Worm (Caenorhabditis elegans) whole organism, young adult: ENCODE data around the gene ZK795.2.
A peak's percentile ranks its signal among the peaks of the same experiment; 100 is the strongest.

Experiments
- B0261.1 ChIP-seq: sonication (generic microtip); optimal IDR thresholded peaks from 2 replicates; lab custom pipeline; 2016; ENCODE audit warnings: mild to moderate bottlenecking, missing genetic modification characterization, moderate library complexity, missing compliant biosample characterization
- C06A6.2 ChIP-seq: fragments of 200-800 bp; sonication (Bioruptor generic); conservative IDR thresholded peaks from 2 replicates; pipeline ENCODE4 v1.3.6; 2022; ENCODE audit warnings: missing genetic modification characterization, missing compliant biosample characterization
- D2030.7 ChIP-seq: fragments of 200-800 bp; sonication (Bioruptor generic); IDR thresholded peaks from 2 replicates; pipeline ENCODE4 v1.3.6; 2022; ENCODE audit warnings: missing genetic modification reagents, missing genetic modification characterization, missing compliant biosample characterization
- F37B4.10 ChIP-seq: fragments of 200-800 bp; sonication (Bioruptor generic); IDR thresholded peaks from 2 replicates; pipeline ENCODE4 v1.3.6; 2022; ENCODE audit warnings: missing genetic modification characterization, missing compliant biosample characterization
- F49E8.2 ChIP-seq: sonication (generic microtip); optimal IDR thresholded peaks from 3 replicates; lab custom pipeline; 2017; ENCODE audit warnings: missing genetic modification characterization, mild to moderate bottlenecking, missing compliant biosample characterization, antibody characterized with exemption, moderate library complexity; ENCODE audit not compliant: insufficient read depth
- Y53G8AR.9 ChIP-seq: fragments of 200-800 bp; sonication (Bioruptor generic); conservative IDR thresholded peaks from 2 replicates; pipeline ENCODE4 v1.3.6; 2022; ENCODE audit warnings: missing genetic modification reagents, missing genetic modification characterization, missing compliant biosample characterization
- Y56A3A.18 ChIP-seq: fragments of 200-800 bp; sonication (Bioruptor generic); IDR thresholded peaks from 2 replicates; pipeline ENCODE4 v1.3.6; 2022; ENCODE audit warnings: missing genetic modification reagents, missing genetic modification characterization, missing compliant biosample characterization
- ZK185.1 ChIP-seq: sonication (generic microtip); optimal IDR thresholded peaks from 2 replicates; lab custom pipeline; 2016; ENCODE audit warnings: mild to moderate bottlenecking, missing genetic modification characterization, missing compliant biosample characterization; ENCODE audit not compliant: poor library complexity, severe bottlenecking
- attf-5 ChIP-seq: fragments of 200-800 bp; sonication (Bioruptor generic); optimal IDR thresholded peaks from 2 replicates; lab custom pipeline; 2018; ENCODE audit warnings: mild to moderate bottlenecking, missing genetic modification characterization, missing compliant biosample characterization
- bed-1 ChIP-seq: fragments of 200-800 bp; sonication (Bioruptor generic); IDR thresholded peaks from 2 replicates; pipeline ENCODE4 v1.3.6; 2022; ENCODE audit warnings: missing genetic modification reagents, missing genetic modification characterization, missing compliant biosample characterization
- ccch-3 ChIP-seq: fragments of 200-800 bp; sonication (Bioruptor generic); optimal IDR thresholded peaks from 2 replicates; lab custom pipeline; 2018; ENCODE audit warnings: mild to moderate bottlenecking, missing genetic modification characterization, missing compliant biosample characterization
- ceh-40 ChIP-seq: fragments of 200-800 bp; sonication (Bioruptor generic); IDR thresholded peaks from 2 replicates; pipeline ENCODE4 v1.3.6; 2022; ENCODE audit warnings: missing genetic modification characterization, missing compliant biosample characterization
- dox-1 ChIP-seq: fragments of 200-800 bp; sonication (Bioruptor generic); IDR thresholded peaks from 2 replicates; pipeline ENCODE4 v1.3.6; 2022; ENCODE audit warnings: missing genetic modification reagents, missing genetic modification characterization, missing compliant biosample characterization
- ekl-4 ChIP-seq: fragments of 200-800 bp; sonication (Bioruptor generic); IDR thresholded peaks from 2 replicates; pipeline ENCODE4 v1.3.6; 2022; ENCODE audit warnings: missing genetic modification reagents, missing genetic modification characterization, missing compliant biosample characterization
- hmg-1.2 ChIP-seq: fragments of 200-800 bp; sonication (Bioruptor generic); IDR thresholded peaks from 2 replicates; pipeline ENCODE4 v1.3.6; 2022; ENCODE audit warnings: missing genetic modification reagents, missing genetic modification characterization, missing compliant biosample characterization
- hsf-1 ChIP-seq: fragments of 200-800 bp; sonication (Bioruptor generic); IDR thresholded peaks from 2 replicates; pipeline ENCODE4 v1.3.6; 2022; ENCODE audit warnings: missing genetic modification reagents, missing genetic modification characterization, missing compliant biosample characterization
- lag-1 ChIP-seq: fragments of 200-800 bp; sonication (Bioruptor generic); IDR thresholded peaks from 2 replicates; pipeline ENCODE4 v1.3.6; 2022; ENCODE audit warnings: missing genetic modification reagents, missing genetic modification characterization, missing compliant biosample characterization
- let-607 ChIP-seq, 2 experiments: fragments of 200-800 bp in 1 of 2; sonication (Bioruptor generic) in 1 of 2; sonication (generic microtip) in 1 of 2; optimal IDR thresholded peaks; 2 replicates each; lab custom pipeline; 2016 to 2018; ENCODE audit warnings: mild to moderate bottlenecking in 2 of 2, missing compliant biosample characterization in 2 of 2, missing genetic modification characterization in 2 of 2, moderate library complexity in 2 of 2, missing genotype in 1 of 2
- madf-3 ChIP-seq: fragments of 200-800 bp; sonication (Bioruptor generic); IDR thresholded peaks from 2 replicates; pipeline ENCODE4 v1.3.6; 2022; ENCODE audit warnings: missing genetic modification reagents, missing genetic modification characterization, missing compliant biosample characterization
- madf-6 ChIP-seq: fragments of 200-800 bp; sonication (Bioruptor generic); IDR thresholded peaks from 2 replicates; pipeline ENCODE4 v1.3.6; 2022; ENCODE audit warnings: missing genetic modification reagents, missing genetic modification characterization, missing compliant biosample characterization
- madf-8 ChIP-seq: fragments of 200-800 bp; sonication (Bioruptor generic); conservative IDR thresholded peaks from 2 replicates; pipeline ENCODE4 v1.3.6; 2022; ENCODE audit warnings: missing genetic modification reagents, missing genetic modification characterization, missing compliant biosample characterization
- mel-28 ChIP-seq: sonication (generic microtip); optimal IDR thresholded peaks from 2 replicates; lab custom pipeline; 2016; ENCODE audit warnings: borderline replicate concordance, mild to moderate bottlenecking, missing genetic modification characterization, missing compliant biosample characterization
- mes-4 ChIP-seq: sonication (generic microtip); optimal IDR thresholded peaks from 2 replicates; lab custom pipeline; 2016; ENCODE audit warnings: missing genotype, missing genetic modification characterization, missing compliant biosample characterization
- nfya-2 ChIP-seq: fragments of 200-800 bp; sonication (Bioruptor generic); IDR thresholded peaks from 2 replicates; pipeline ENCODE4 v1.3.6; 2022; ENCODE audit warnings: missing genetic modification reagents, missing genetic modification characterization, missing compliant biosample characterization
- pha-4 ChIP-seq: fragments of 150-350 bp; sonication (generic microtip); optimal IDR thresholded peaks from 2 replicates; lab custom pipeline; 2014; ENCODE audit warnings: missing biosample characterization, missing genetic modification reagents, missing genetic modification characterization
- snpc-1.3 ChIP-seq: sonication (generic microtip); optimal IDR thresholded peaks from 2 replicates; lab custom pipeline; 2017; ENCODE audit warnings: missing genetic modification characterization, mild to moderate bottlenecking, missing compliant biosample characterization, antibody characterized with exemption, moderate library complexity, missing genotype, missing genetic modification reagents; ENCODE audit not compliant: insufficient read depth
- tbp1 ChIP-seq: fragments of 200-800 bp; sonication (Bioruptor generic); optimal IDR thresholded peaks from 2 replicates; lab custom pipeline; 2018; ENCODE audit warnings: mild to moderate bottlenecking, missing genetic modification characterization, missing compliant biosample characterization
- tbx-9 ChIP-seq: sonication (generic microtip); optimal IDR thresholded peaks from 2 replicates; lab custom pipeline; 2016; ENCODE audit warnings: borderline replicate concordance, missing genetic modification characterization, inconsistent platforms, missing compliant biosample characterization
- tlf-1 ChIP-seq: fragments of 200-800 bp; sonication (Bioruptor generic); optimal IDR thresholded peaks from 2 replicates; lab custom pipeline; 2018; ENCODE audit warnings: mild to moderate bottlenecking, missing genetic modification characterization, missing compliant biosample characterization
- unc-130 ChIP-seq: sonication (generic microtip); optimal IDR thresholded peaks from 2 replicates; lab custom pipeline; 2016; ENCODE audit warnings: missing genetic modification reagents, missing genetic modification characterization, missing compliant biosample characterization

Gene ZK795.2

DNA sequence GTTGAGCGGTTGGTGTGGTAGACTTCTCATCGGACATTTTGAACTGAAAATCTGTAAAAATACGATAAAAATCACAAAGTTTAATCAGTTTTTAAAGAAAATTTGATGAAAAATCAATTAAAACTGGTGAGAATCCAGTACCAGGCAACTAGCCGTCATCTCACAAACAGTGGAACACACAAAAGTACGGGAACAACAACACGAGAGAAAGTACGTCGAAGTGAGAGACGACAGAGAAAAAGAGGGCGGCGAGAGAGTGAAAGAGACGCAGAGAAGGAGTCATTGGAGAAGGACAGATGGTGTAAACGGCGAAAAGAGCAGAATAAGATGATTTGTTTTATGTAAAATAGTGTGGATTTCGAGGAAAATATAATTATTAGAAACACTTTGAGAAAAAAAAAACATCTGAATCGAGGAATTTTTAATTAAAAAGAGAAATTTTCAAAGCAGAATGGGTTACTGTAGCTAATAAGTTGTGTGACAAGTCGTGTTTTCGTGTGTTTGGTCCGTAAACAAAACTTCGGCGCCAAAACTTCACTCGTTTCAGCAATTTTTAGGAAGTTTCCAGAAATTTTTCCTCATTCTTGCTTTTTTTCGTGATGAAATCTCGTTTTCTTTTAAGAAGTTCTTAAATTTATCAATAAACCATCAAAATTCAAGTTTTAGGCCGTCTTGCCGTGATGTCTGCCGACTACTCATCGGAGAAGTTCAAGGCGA, 8.6 kb upstream of the ZK795.2 start, which contains the start of the genes hsb-1 and let-99 (continued):
- TF ChIP-seq tlf-1 (GFP tag; lab: Kevin White, UChicago): peak; percentile 22
- peak; percentile 91 for TF ChIP-seq madf-6 (GFP tag; lab: Robert Waterston, UW)
- TF ChIP-seq snpc-1.3 (tag; lab: Kevin White, UChicago): peak; percentile 61
- peak; percentile 93 for TF ChIP-seq hmg-1.2 (GFP tag; lab: Robert Waterston, UW)
- TF ChIP-seq Y53G8AR.9 (GFP tag; lab: Robert Waterston, UW): no peak
- peak; percentile 58 for TF ChIP-seq dox-1 (GFP tag; lab: Robert Waterston, UW)
- peak; percentile 24 for TF ChIP-seq unc-130
- TF ChIP-seq madf-8 (GFP tag; lab: Robert Waterston, UW): peak; percentile 58
- TF ChIP-seq F49E8.2 (tag; lab: Kevin White, UChicago): peak; percentile 52
- peak; percentile 95 for TF ChIP-seq hsf-1 (GFP tag; lab: Robert Waterston, UW)
- peak; percentile 60; the same call in 1 of the 2 replicates for TF ChIP-seq D2030.7 (GFP tag; lab: Robert Waterston, UW)

DNA sequence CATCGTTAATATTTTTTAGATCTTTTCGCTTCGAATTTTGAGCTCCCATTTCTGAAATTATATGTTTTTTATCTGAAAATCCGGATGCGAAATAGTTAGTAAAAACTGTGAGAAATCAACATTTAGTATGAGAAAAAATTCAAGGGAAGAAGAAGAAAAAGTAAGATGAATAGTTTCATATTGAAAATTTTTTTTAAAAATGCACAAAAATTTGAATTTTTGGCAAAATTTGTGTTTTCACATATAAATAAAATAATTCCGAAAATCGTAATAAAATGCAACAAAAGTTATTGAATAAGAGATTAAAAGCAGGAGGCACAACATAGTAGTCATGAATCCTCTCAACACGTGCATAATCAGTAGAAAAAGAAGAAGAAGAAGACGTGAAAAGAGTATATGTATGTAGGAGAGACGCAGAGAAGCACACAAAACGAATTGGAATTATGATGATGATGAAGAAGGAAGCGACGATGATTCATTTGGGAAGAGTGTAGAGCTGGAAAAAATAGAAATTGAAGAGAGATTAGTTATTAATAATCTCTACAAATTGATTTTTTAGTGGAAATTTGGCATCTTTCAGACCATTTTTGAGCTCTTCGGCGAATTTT, 7.3 kb upstream of the ZK795.2 start, which contains the start of gene eak-7:
eak-7 (minus strand) TSS at position 51 of the 608 bp plus-strand sequence.
- 0 out of 2 replicates have a peak, but pooled peaks have one; percentile 28 for TF ChIP-seq hsf-1 (GFP tag; lab: Robert Waterston, UW)
- no peak for TF ChIP-seq F37B4.10 (GFP tag; lab: Robert Waterston, UW)

DNA sequence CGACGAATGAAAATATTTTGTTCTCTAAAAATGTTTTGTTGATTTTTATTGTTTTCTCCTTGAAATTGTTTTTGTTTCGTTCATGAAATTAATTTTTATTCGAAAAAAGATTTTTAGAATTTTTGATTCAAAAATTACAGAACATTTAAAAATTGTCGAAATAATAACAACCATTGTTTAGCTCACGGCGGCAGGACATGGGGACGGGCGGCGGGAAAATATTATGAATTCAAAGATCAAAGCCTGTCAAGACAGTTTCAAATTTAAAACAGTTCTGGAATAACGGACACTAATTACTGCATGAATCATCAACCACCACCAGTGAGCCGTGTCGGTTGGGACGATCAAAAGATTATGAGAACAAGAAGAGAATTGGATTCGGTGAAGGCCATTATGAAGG, 1.8 kb upstream of the ZK795.2 start, which contains the start of gene snb-7:
snb-7 (plus strand) TSS at position 301 of the 400 bp plus-strand sequence.
- TF ChIP-seq mes-4 (tag; lab: Kevin White, UChicago) (no peak), madf-3 (0 out of 2 replicates have a peak, but pooled peaks have one; percentile 61), Y56A3A.18 (GFP tag; lab: Robert Waterston, UW) (0 out of 2 replicates have a peak, but pooled peaks have one; percentile 26)

DNA sequence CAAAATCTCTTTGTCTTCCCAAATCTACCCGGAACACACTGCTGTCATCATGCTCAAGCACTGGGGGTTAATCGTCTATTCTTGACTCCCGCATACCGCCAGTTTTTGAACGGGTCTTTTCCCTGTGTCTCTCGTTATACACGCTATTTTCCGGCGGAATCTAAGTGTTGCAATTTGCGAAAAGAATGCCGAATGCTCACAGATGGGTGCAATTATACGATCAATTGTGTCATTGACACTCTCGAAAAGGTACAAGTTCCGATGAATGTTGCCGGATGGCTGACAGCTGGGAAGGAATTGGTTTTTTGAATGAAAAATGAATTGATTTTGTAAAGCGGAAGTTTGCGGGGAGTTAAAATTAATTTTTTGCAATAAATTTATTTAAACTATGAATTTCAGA, 6.8 kb downstream of the ZK795.2 start:
- TF ChIP-seq lag-1 (GFP tag; lab: Robert Waterston, UW) (no peak), ccch-3 (no peak), pha-4 (tag; lab: Kevin White, UChicago) (no peak), tbx-9 (tag; lab: Kevin White, UChicago) (no peak), tbp1 (no peak), bed-1 (GFP tag; lab: Robert Waterston, UW) (no peak), ZK185.1 (tag; lab: Kevin White, UChicago) (no peak), C06A6.2 (no peak), nfya-2 (GFP tag; lab: Robert Waterston, UW) (no peak), F49E8.2 (tag; lab: Kevin White, UChicago) (no peak)

DNA sequence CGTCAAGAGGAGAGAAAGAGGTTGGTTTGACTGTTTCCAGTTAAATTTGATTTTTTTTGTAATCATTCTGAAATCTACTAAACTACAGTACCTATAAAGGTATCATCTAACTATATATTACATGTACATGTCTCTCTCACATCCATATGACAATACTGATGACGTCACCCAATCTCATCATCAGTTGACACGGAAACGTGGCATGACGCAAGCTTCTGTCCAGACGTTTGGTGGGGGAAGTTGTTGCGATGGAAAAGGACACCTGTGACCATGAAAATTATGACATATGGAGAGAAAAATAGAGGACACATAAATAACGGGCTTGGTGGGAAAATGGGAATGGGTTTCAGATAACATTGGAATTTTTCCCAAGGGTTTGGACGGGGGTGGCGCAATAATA, 9.8 kb downstream of the ZK795.2 start:
- TF ChIP-seq let-607 (tag; optimal IDR thresholded peaks at IDR 0.05; lab: Kevin White, UChicago) (no peak), B0261.1 (tag; lab: Kevin White, UChicago) (no peak), ceh-40 (no peak), attf-5 (no peak), ekl-4 (no peak), mel-28 (tag; lab: Kevin White, UChicago) (no peak)
